Worm (Caenorhabditis elegans) whole organism, L4 larva: ENCODE data around the gene rga-4.

ENCODE experiments used
- R02D3.7 ChIP-seq: fragments of 150-350 bp; sonication (generic microtip); optimal IDR thresholded peaks from 3 replicates; lab custom pipeline; 2014; ENCODE audit warnings: missing biosample characterization, missing genetic modification characterization
- T20F7.1 ChIP-seq: fragments of 200-800 bp; sonication (Bioruptor generic); optimal IDR thresholded peaks from 2 replicates; lab custom pipeline; 2018; ENCODE audit warnings: mild to moderate bottlenecking, missing genetic modification characterization, missing compliant biosample characterization
- T26A8.4 ChIP-seq: fragments of 200-800 bp; sonication (Bioruptor generic); IDR thresholded peaks from 2 replicates; pipeline ENCODE4 v1.3.6; 2022; ENCODE audit warnings: missing genetic modification characterization, missing compliant biosample characterization
- ZK337.2 ChIP-seq: fragments of 200-800 bp; sonication (Bioruptor generic); IDR thresholded peaks from 2 replicates; pipeline ENCODE4 v1.3.6; 2022; ENCODE audit warnings: missing genetic modification reagents, missing genetic modification characterization, missing compliant biosample characterization
- ZK546.5 ChIP-seq, 2 experiments: sonication (generic microtip); optimal IDR thresholded peaks; 2 replicates each; lab custom pipeline; 2017; ENCODE audit warnings: missing biosample characterization in 2 of 2, missing genetic modification characterization in 2 of 2
- aha-1 ChIP-seq: fragments of 150-350 bp; peaks from one replicate; lab custom pipeline; 2014; ENCODE audit warnings: missing biosample characterization, missing genetic modification characterization
- arid-1 ChIP-seq: fragments of 200-800 bp; sonication (Bioruptor generic); conservative IDR thresholded peaks from 2 replicates; pipeline ENCODE4 v1.3.6; 2022; ENCODE audit warnings: missing genetic modification reagents, missing genetic modification characterization, missing compliant biosample characterization
- attf-4 ChIP-seq: sonication (generic microtip); optimal IDR thresholded peaks from 3 replicates; lab custom pipeline; 2017; ENCODE audit warnings: missing biosample characterization, missing genetic modification characterization
- cey-2 ChIP-seq: sonication (generic microtip); optimal IDR thresholded peaks from 3 replicates; lab custom pipeline; 2017; ENCODE audit warnings: missing genetic modification characterization, mild to moderate bottlenecking, missing compliant biosample characterization, antibody characterized with exemption, borderline replicate concordance; ENCODE audit not compliant: insufficient read depth
- daf-19 ChIP-seq: fragments of 200-800 bp; sonication (Bioruptor generic); conservative IDR thresholded peaks from 2 replicates; pipeline ENCODE4 v1.3.6; 2022; ENCODE audit warnings: missing genetic modification characterization, missing compliant biosample characterization
- dmd-9 ChIP-seq: fragments of 200-800 bp; sonication (Bioruptor generic); IDR thresholded peaks from 2 replicates; pipeline ENCODE4 v1.3.6; 2022; ENCODE audit warnings: missing genetic modification reagents, missing genetic modification characterization, missing compliant biosample characterization
- dve-1 ChIP-seq: sonication (generic microtip); optimal IDR thresholded peaks from 2 replicates; lab custom pipeline; 2017; ENCODE audit warnings: antibody characterized with exemption, mild to moderate bottlenecking, missing genetic modification characterization, missing compliant biosample characterization; ENCODE audit not compliant: insufficient read depth
- egl-27 ChIP-seq: sonication (generic microtip); optimal IDR thresholded peaks from 3 replicates; lab custom pipeline; 2017; ENCODE audit warnings: missing biosample characterization, missing genetic modification reagents, missing genetic modification characterization
- egl-43 ChIP-seq: fragments of 200-800 bp; sonication (Bioruptor generic); IDR thresholded peaks from 2 replicates; pipeline ENCODE4 v1.3.6; 2022; ENCODE audit warnings: missing genetic modification reagents, missing genetic modification characterization, missing compliant biosample characterization
- fkh-10 ChIP-seq: fragments of 150-350 bp; optimal IDR thresholded peaks from 2 replicates; lab custom pipeline; 2014; ENCODE audit warnings: missing biosample characterization, missing genetic modification reagents, missing genetic modification characterization
- lin-1 ChIP-seq: fragments of 200-800 bp; sonication (Bioruptor generic); IDR thresholded peaks from 2 replicates; pipeline ENCODE4 v1.3.6; 2022; ENCODE audit warnings: missing genetic modification reagents, missing genetic modification characterization, missing compliant biosample characterization
- madf-5 ChIP-seq, 2 experiments: fragments of 200-800 bp; sonication (Bioruptor generic); IDR thresholded peaks; 2 replicates each; pipeline ENCODE4 v1.3.6; 2022; ENCODE audit warnings: missing compliant biosample characterization in 2 of 2, missing genetic modification characterization in 2 of 2
- madf-9 ChIP-seq: fragments of 200-800 bp; sonication (Bioruptor generic); conservative IDR thresholded peaks from 2 replicates; pipeline ENCODE4 v1.3.6; 2022; ENCODE audit warnings: missing genetic modification reagents, missing genetic modification characterization, missing compliant biosample characterization
- mdl-1 ChIP-seq, 2 experiments: fragments of 150-350 bp in 1 of 2; sonication (generic microtip) in 1 of 2; optimal IDR thresholded peaks; 2 replicates each; lab custom pipeline; 2014 to 2017; ENCODE audit warnings: missing biosample characterization in 2 of 2, missing genetic modification characterization in 2 of 2
- nhr-11 ChIP-seq: fragments of 150-350 bp; optimal IDR thresholded peaks from 2 replicates; lab custom pipeline; 2014; ENCODE audit warnings: missing biosample characterization, missing genetic modification characterization
- nhr-111 ChIP-seq: fragments of 200-800 bp; sonication (Bioruptor generic); optimal IDR thresholded peaks from 2 replicates; lab custom pipeline; 2018; ENCODE audit warnings: mild to moderate bottlenecking, missing genetic modification characterization, missing compliant biosample characterization
- nhr-237 ChIP-seq: sonication (generic microtip); optimal IDR thresholded peaks from 2 replicates; lab custom pipeline; 2017; ENCODE audit warnings: missing biosample characterization, missing genetic modification characterization
- nhr-28 ChIP-seq: fragments of 150-350 bp; optimal IDR thresholded peaks from 2 replicates; lab custom pipeline; 2014; ENCODE audit warnings: missing biosample characterization, missing genetic modification characterization
- nhr-41 ChIP-seq: fragments of 200-800 bp; sonication (Bioruptor generic); IDR thresholded peaks from 2 replicates; pipeline ENCODE4 v1.3.6; 2022; ENCODE audit warnings: missing genetic modification reagents, missing genetic modification characterization, missing compliant biosample characterization
- nhr-42 ChIP-seq: fragments of 200-800 bp; sonication (Bioruptor generic); IDR thresholded peaks from 2 replicates; pipeline ENCODE4 v1.3.6; 2022; ENCODE audit warnings: missing genetic modification characterization, missing compliant biosample characterization
- php-3 ChIP-seq: fragments of 200-800 bp; sonication (Bioruptor generic); IDR thresholded peaks from 2 replicates; pipeline ENCODE4 v1.3.6; 2022; ENCODE audit warnings: missing genetic modification reagents, missing genetic modification characterization, missing compliant biosample characterization
- set-16 ChIP-seq: fragments of 200-800 bp; sonication (Bioruptor generic); IDR thresholded peaks from 2 replicates; pipeline ENCODE4 v1.3.6; 2022; ENCODE audit warnings: missing genetic modification reagents, missing genetic modification characterization, missing compliant biosample characterization
- spr-1 ChIP-seq: sonication (generic microtip); optimal IDR thresholded peaks from 2 replicates; lab custom pipeline; 2016; ENCODE audit warnings: mild to moderate bottlenecking, missing genetic modification characterization, missing compliant biosample characterization
- tag-97 ChIP-seq: fragments of 200-800 bp; sonication (Bioruptor generic); IDR thresholded peaks from 2 replicates; pipeline ENCODE4 v1.3.6; 2022; ENCODE audit warnings: missing genetic modification characterization, missing compliant biosample characterization
- unc-62 ChIP-seq, 3 experiments: fragments of 150-350 bp in 1 of 3; sonication (generic microtip); optimal IDR thresholded peaks in 2 of 3; peaks in 1 of 3; 1 replicate in 1 of 3; 2 replicates in 2 of 3; lab custom pipeline; 2014 to 2017; ENCODE audit warnings: missing biosample characterization in 3 of 3, missing genetic modification characterization in 3 of 3, missing genetic modification reagents in 3 of 3, missing genotype in 1 of 3
- zip-2 ChIP-seq: fragments of 150-350 bp; optimal IDR thresholded peaks from 2 replicates; lab custom pipeline; 2014; ENCODE audit warnings: missing biosample characterization, missing genetic modification characterization
- ztf-11 ChIP-seq: fragments of 150-350 bp; optimal IDR thresholded peaks from 2 replicates; lab custom pipeline; 2014; ENCODE audit warnings: missing biosample characterization, missing genetic modification characterization
- ztf-7 ChIP-seq: fragments of 150-350 bp; optimal IDR thresholded peaks from 2 replicates; lab custom pipeline; 2014; ENCODE audit warnings: missing biosample characterization, missing genetic modification characterization

rga-4 gene

ce11 chrV:1411459-1411858 lies 28.4 kb upstream of the rga-4 start, which contains the start of gene snt-5:
snt-5 (minus strand) TSS chrV:1411559.
- TF ChIP-seq R02D3.7 (no peak), lin-1 (GFP tag; lab: Robert Waterston, UW) (no peak), arid-1 (GFP tag; lab: Robert Waterston, UW) (no peak), ztf-11 (tag; lab: Kevin White, UChicago) (no peak), ztf-7 (tag; lab: Kevin White, UChicago) (no peak), dve-1 (tag; lab: Kevin White, UChicago) (no peak), nhr-28 (tag; lab: Kevin White, UChicago) (no peak), egl-27 (tag; lab: Kevin White, UChicago) (no peak), madf-5 (GFP tag; IDR thresholded peaks at IDR 0.05; lab: Robert Waterston, UW) (no peak), nhr-41 (GFP tag; lab: Robert Waterston, UW) (no peak), set-16 (GFP tag; lab: Robert Waterston, UW) (no peak), nhr-237 (tag; lab: Kevin White, UChicago) (no peak), nhr-42 (GFP tag; lab: Robert Waterston, UW) (no peak), attf-4 (tag; lab: Kevin White, UChicago) (no peak)

- TF ChIP-seq madf-9 (GFP tag; lab: Robert Waterston, UW) (no peak), nhr-111 (no peak), ztf-7 (tag; lab: Kevin White, UChicago) (no peak), nhr-42 (GFP tag; lab: Robert Waterston, UW) (no peak), dmd-9 (no peak), php-3 (GFP tag; lab: Robert Waterston, UW) (no peak)
Measured at ce11 chrV:1410727-1411126, 27.7 kb upstream of the rga-4 start.

- TF ChIP-seq spr-1 (no peak), egl-43 (GFP tag; lab: Robert Waterston, UW) (no peak), cey-2 (no peak), nhr-42 (GFP tag; lab: Robert Waterston, UW) (no peak), arid-1 (GFP tag; lab: Robert Waterston, UW) (no peak), zip-2 (tag; lab: Kevin White, UChicago) (no peak), lin-1 (GFP tag; lab: Robert Waterston, UW) (no peak), egl-27 (tag; lab: Kevin White, UChicago) (no peak), aha-1 (tag; lab: Kevin White, UChicago) (no peak), nhr-11 (tag; lab: Kevin White, UChicago) (no peak), mdl-1 (tag; optimal IDR thresholded peaks at IDR 0.05; lab: Kevin White, UChicago) (no peak), daf-19 (GFP tag; lab: Robert Waterston, UW) (no peak), ZK337.2 (no peak), fkh-10 (GFP tag; lab: Kevin White, UChicago) (no peak), nhr-237 (tag; lab: Kevin White, UChicago) (no peak), ZK546.5 (tag; optimal IDR thresholded peaks at IDR 0.05; lab: Kevin White, UChicago) (no peak), ztf-11 (tag; lab: Kevin White, UChicago) (no peak), T20F7.1 (GFP tag; lab: Kevin White, UChicago) (no peak), T26A8.4 (GFP tag; lab: Robert Waterston, UW) (no peak)
Measured at ce11 chrV:1408116-1408515, 25.1 kb upstream of the rga-4 start.

- TF ChIP-seq unc-62 (GFP tag; optimal IDR thresholded peaks at IDR 0.05 in 1 of 2; lab: Kevin White, UChicago) (peak in 1 of 2 experiments; percentile 14), unc-62 (tag; optimal IDR thresholded peaks at IDR 0.05; lab: Kevin White, UChicago) (no peak), aha-1 (tag; lab: Kevin White, UChicago) (peak; percentile 75), tag-97 (GFP tag; lab: Robert Waterston, UW) (no peak)
Measured at ce11 chrV:1392900-1393299, 9.8 kb upstream of the rga-4 start, which contains the start of gene Y75B7AR.1. Y75B7AR.1 (minus strand) TSS chrV:1393000.
